Worm (Caenorhabditis elegans): ENCODE data around the gene Y14H12A.2.

- TF ChIP-seq pha-2 (tag; optimal IDR thresholded peaks at IDR 0.05), result no peak
- TF ChIP-seq ceh-14 (tag; optimal IDR thresholded peaks at IDR 0.05), result no peak
- no peak for TF ChIP-seq T23F11.4 (GFP tag; optimal IDR thresholded peaks at IDR 0.05)
- no peak for TF ChIP-seq ama-1 (optimal IDR thresholded peaks at IDR 0.05)
- TF ChIP-seq nfya-1 (tag; optimal IDR thresholded peaks at IDR 0.05), result no peak
- no peak for TF ChIP-seq unc-86 (tag; optimal IDR thresholded peaks at IDR 0.05)
- TF ChIP-seq pag-3 (tag; optimal IDR thresholded peaks at IDR 0.05; ENCODE audit: borderline replicate concordance), result no peak
- TF ChIP-seq ref-2 (tag; optimal IDR thresholded peaks at IDR 0.05), result no peak
- no peak for TF ChIP-seq ceh-6 (GFP tag; optimal IDR thresholded peaks at IDR 0.05)
- no peak for TF ChIP-seq nhr-11 (tag; optimal IDR thresholded peaks at IDR 0.05)
- no peak for TF ChIP-seq pha-4 (tag; optimal IDR thresholded peaks at IDR 0.05)
- no peak for TF ChIP-seq rnt-1 (tag; optimal IDR thresholded peaks at IDR 0.05)
Observed at ce11 chrII:3975942-3976341, 13.5 kb downstream of the Y14H12A.2 start, which contains the start of gene dos-2.
